Fruit fly (Drosophila melanogaster) Kc167 (cell line): ENCODE measurements around the gene CG31279.

Experiments used
- Myc ChIP-seq: fragments of >200 bp; optimal IDR thresholded peaks from 2 replicates; lab custom pipeline; 2017; ENCODE audit warnings: missing external identifiers
- Sin3A ChIP-seq: fragments of >200 bp; optimal IDR thresholded peaks from 2 replicates; lab custom pipeline; 2018; ENCODE audit warnings: missing external identifiers
- h ChIP-seq: fragments of >200 bp; optimal IDR thresholded peaks from 3 replicates; lab custom pipeline; 2018; ENCODE audit warnings: missing external identifiers
- insv ChIP-seq: fragments of >200 bp; optimal IDR thresholded peaks from 3 replicates; lab custom pipeline; 2018; ENCODE audit warnings: missing external identifiers
- psq ChIP-seq: fragments of >200 bp; optimal IDR thresholded peaks from 2 replicates; lab custom pipeline; 2017; ENCODE audit warnings: missing external identifiers

dm6 chr3R:16403023-16403733, 27.3 kb upstream of the CG31279 start, which contains the start of gene ss:
- no peak for TF ChIP-seq psq (lab: Kevin White, UChicago)
- TF ChIP-seq h (lab: Kevin White, UChicago), result no peak
- no peak for TF ChIP-seq Sin3A (lab: Kevin White, UChicago)
- no peak for TF ChIP-seq Myc (lab: Kevin White, UChicago)
- TF ChIP-seq insv (lab: Kevin White, UChicago), result no peak
